Fruit fly (Drosophila melanogaster): ENCODE measurements around the gene net.

Gene net

dm6 chr2L:122167-123006 is 35.2 kb upstream of the net start:
- TF ChIP-seq kay (GFP tag; ENCODE audit: borderline replicate concordance) (peak; percentile 92), pad (GFP tag; optimal IDR thresholded peaks at IDR 0.05) (no peak)

dm6 chr2L:121456-121831 is 34.3 kb upstream of the net start, which contains the start of gene CG4822:
TSS of gene CG4822 (minus strand) at chr2L:121754.
- TF ChIP-seq CG1620 (GFP tag; optimal IDR thresholded peaks at IDR 0.05) = no peak
- TF ChIP-seq CG14711 (tag; optimal IDR thresholded peaks at IDR 0.05) = no peak
- no peak for TF ChIP-seq CG5204 (GFP tag; optimal IDR thresholded peaks at IDR 0.05)
- no peak for TF ChIP-seq CG7101 (tag; optimal IDR thresholded peaks at IDR 0.05)
- TF ChIP-seq pad (GFP tag; optimal IDR thresholded peaks at IDR 0.05) = no peak

dm6 chr2L:120492-121455 is 33.6 kb upstream of the net start:
- TF ChIP-seq CG7045 (GFP tag; optimal IDR thresholded peaks at IDR 0.05) (no peak), Clk (GFP tag; optimal IDR thresholded peaks at IDR 0.05) (no peak), CG33017 (tag; optimal IDR thresholded peaks at IDR 0.05) (no peak), bab1 (GFP tag; optimal IDR thresholded peaks at IDR 0.05) (no peak), Mnt (GFP tag; optimal IDR thresholded peaks at IDR 0.05) (no peak), CG7101 (tag; optimal IDR thresholded peaks at IDR 0.05) (no peak), CG14711 (tag; optimal IDR thresholded peaks at IDR 0.05) (no peak), kay (GFP tag; ENCODE audit: borderline replicate concordance) (peak; percentile 77), CG11617 (GFP tag; optimal IDR thresholded peaks at IDR 0.05) (no peak), tj (GFP tag; optimal IDR thresholded peaks at IDR 0.05) (no peak), toe (GFP tag; optimal IDR thresholded peaks at IDR 0.05) (no peak), cic (GFP tag; optimal IDR thresholded peaks at IDR 0.05) (peak; percentile 74), CG5204 (GFP tag; optimal IDR thresholded peaks at IDR 0.05) (no peak), Crg-1 (GFP tag; optimal IDR thresholded peaks at IDR 0.05) (no peak), CG12768 (GFP tag; optimal IDR thresholded peaks at IDR 0.05) (peak; percentile 54), ovo (GFP tag; optimal IDR thresholded peaks at IDR 0.05) (no peak)

dm6 chr2L:117750-118149 is 30.6 kb upstream of the net start:
- TF ChIP-seq ovo (GFP tag; optimal IDR thresholded peaks at IDR 0.05) (peak; percentile 1), CG5204 (GFP tag; optimal IDR thresholded peaks at IDR 0.05) (no peak), kay (GFP tag; ENCODE audit: borderline replicate concordance) (peak; percentile 2)

dm6 chr2L:116388-116787 is 29.2 kb upstream of the net start, which contains the start of gene CG13694:
TSS of gene CG13694 (minus strand) at chr2L:116488.
- TF ChIP-seq kay (GFP tag; ENCODE audit: borderline replicate concordance) = no peak

- TF ChIP-seq ovo (GFP tag; optimal IDR thresholded peaks at IDR 0.05) (peak; percentile 88), CG12768 (GFP tag; optimal IDR thresholded peaks at IDR 0.05) (no peak), toe (GFP tag; optimal IDR thresholded peaks at IDR 0.05) (no peak), CG33017 (tag; optimal IDR thresholded peaks at IDR 0.05) (no peak), CG1620 (GFP tag; optimal IDR thresholded peaks at IDR 0.05) (no peak), tj (GFP tag; optimal IDR thresholded peaks at IDR 0.05) (peak; percentile 21), bab1 (GFP tag; optimal IDR thresholded peaks at IDR 0.05) (peak; percentile 72), kay (GFP tag; ENCODE audit: borderline replicate concordance) (peak; percentile 11), Crg-1 (GFP tag; optimal IDR thresholded peaks at IDR 0.05) (no peak)
These were observed 27.2 kb upstream of the net start, which contains the start of gene ND-15 for dm6 chr2L:114429-114828. TSS of gene ND-15 (plus strand) at chr2L:114726.

- no peak for TF ChIP-seq ovo (GFP tag; optimal IDR thresholded peaks at IDR 0.05)
- TF ChIP-seq CG33017 (tag; optimal IDR thresholded peaks at IDR 0.05) = no peak
- no peak for TF ChIP-seq CG11617 (GFP tag; optimal IDR thresholded peaks at IDR 0.05)
- peak; percentile 99 for TF ChIP-seq tj (GFP tag; optimal IDR thresholded peaks at IDR 0.05)
- TF ChIP-seq toe (GFP tag; optimal IDR thresholded peaks at IDR 0.05) = no peak
- no peak for TF ChIP-seq bab1 (GFP tag; optimal IDR thresholded peaks at IDR 0.05)
These were observed 22.9 kb upstream of the net start for dm6 chr2L:110046-110445.

Measured in whole organism, adult.